Fruit fly (Drosophila melanogaster) whole organism, prepupa: ENCODE measurements around the gene Tomosyn.

Experiments
- Blimp-1 ChIP-seq: fragments of 200-800 bp; sonication (Bioruptor generic); optimal IDR thresholded peaks from 3 replicates; lab custom pipeline; 2017; ENCODE audit warnings: missing biosample characterization, missing genetic modification characterization, mild to moderate bottlenecking, moderate library complexity, missing genetic modification reagents
- CG10669 ChIP-seq: fragments of 200-800 bp; sonication (Bioruptor generic); optimal IDR thresholded peaks from 3 replicates; lab custom pipeline; 2018; ENCODE audit warnings: missing biosample characterization, mild to moderate bottlenecking, missing genetic modification characterization, moderate library complexity
- CG11902 ChIP-seq: fragments of 200-800 bp; sonication (Bioruptor generic); optimal IDR thresholded peaks from 3 replicates; lab custom pipeline; 2016; ENCODE audit warnings: missing biosample characterization, missing genetic modification characterization
- CG15336 ChIP-seq: fragments of 200-800 bp; sonication (Bioruptor generic); IDR thresholded peaks from 2 replicates; pipeline ENCODE4 v1.3.6; 2022; ENCODE audit warnings: missing biosample characterization, missing genetic modification characterization
- CG1621 ChIP-seq: fragments of 200-800 bp; sonication (Bioruptor generic); optimal IDR thresholded peaks from 3 replicates; lab custom pipeline; 2018; ENCODE audit warnings: missing biosample characterization, mild to moderate bottlenecking, missing genetic modification characterization
- CG16779 ChIP-seq: fragments of 200-800 bp; sonication (Bioruptor generic); optimal IDR thresholded peaks from 3 replicates; lab custom pipeline; 2017; ENCODE audit warnings: missing biosample characterization, mild to moderate bottlenecking, missing genetic modification characterization
- CG3032 ChIP-seq: fragments of 200-800 bp; optimal IDR thresholded peaks from 2 replicates; lab custom pipeline; 2019; ENCODE audit warnings: missing biosample characterization, mild to moderate bottlenecking, missing genetic modification characterization, moderate library complexity
- CG32006 ChIP-seq: fragments of 200-800 bp; sonication (Bioruptor generic); optimal IDR thresholded peaks from 3 replicates; lab custom pipeline; 2017; ENCODE audit warnings: missing biosample characterization, mild to moderate bottlenecking, missing genetic modification characterization
- CG3919 ChIP-seq: fragments of 200-800 bp; sonication (Bioruptor generic); optimal IDR thresholded peaks from 3 replicates; lab custom pipeline; 2016; ENCODE audit warnings: missing biosample characterization, missing genetic modification characterization
- CG6163 ChIP-seq: fragments of 200-800 bp; sonication (Bioruptor generic); IDR thresholded peaks from 3 replicates; pipeline ENCODE4 v1.3.6; 2022; ENCODE audit warnings: missing biosample characterization, missing genetic modification characterization
- CG6808 ChIP-seq: fragments of 200-800 bp; sonication (Bioruptor generic); optimal IDR thresholded peaks from 3 replicates; lab custom pipeline; 2017; ENCODE audit warnings: missing biosample characterization, missing genetic modification characterization, mild to moderate bottlenecking, moderate library complexity, missing genetic modification reagents
- CG6854 ChIP-seq: fragments of 200-800 bp; sonication (Bioruptor generic); optimal IDR thresholded peaks from 2 replicates; lab custom pipeline; 2017; ENCODE audit warnings: missing biosample characterization, mild to moderate bottlenecking, missing genetic modification characterization
- CG8119 ChIP-seq: fragments of 200-800 bp; sonication (Bioruptor generic); IDR thresholded peaks from 3 replicates; pipeline ENCODE4 v1.3.6; 2022; ENCODE audit warnings: missing biosample characterization, missing genetic modification characterization
- CG8319 ChIP-seq: fragments of 200-800 bp; sonication (Bioruptor generic); optimal IDR thresholded peaks from 3 replicates; lab custom pipeline; 2016; ENCODE audit warnings: missing biosample characterization, missing genetic modification characterization
- Eip75B ChIP-seq: fragments of 200-800 bp; sonication (Bioruptor generic); optimal IDR thresholded peaks from 3 replicates; lab custom pipeline; 2016; ENCODE audit warnings: missing biosample characterization, missing genetic modification characterization
- Eip78C ChIP-seq: fragments of 200-800 bp; sonication (Bioruptor generic); peaks from one replicate; lab custom pipeline; 2016; ENCODE audit warnings: missing biosample characterization, missing genetic modification characterization
- Eip93F ChIP-seq: fragments of 200-800 bp; sonication (Bioruptor generic); optimal IDR thresholded peaks from 2 replicates; lab custom pipeline; 2016; ENCODE audit warnings: missing biosample characterization, mild to moderate bottlenecking, missing genetic modification characterization
- Gug ChIP-seq: fragments of 200-800 bp; sonication (Bioruptor generic); IDR thresholded peaks from 2 replicates; pipeline ENCODE4 v1.3.6; 2022; ENCODE audit warnings: missing biosample characterization, missing genetic modification characterization
- Hr38 ChIP-seq: sonication (Bioruptor generic); optimal IDR thresholded peaks from 2 replicates; lab custom pipeline; 2016; ENCODE audit warnings: missing biosample characterization, missing genetic modification characterization
- Lpt ChIP-seq: fragments of 200-800 bp; sonication (Bioruptor generic); optimal IDR thresholded peaks from 3 replicates; lab custom pipeline; 2016; ENCODE audit warnings: missing biosample characterization, missing genetic modification characterization
- Met ChIP-seq: fragments of 200-800 bp; sonication (Bioruptor generic); optimal IDR thresholded peaks from 3 replicates; lab custom pipeline; 2016; ENCODE audit warnings: missing biosample characterization, missing genetic modification characterization
- OdsH ChIP-seq: fragments of 200-800 bp; sonication (Bioruptor generic); optimal IDR thresholded peaks from 3 replicates; lab custom pipeline; 2016; ENCODE audit warnings: missing biosample characterization, missing genetic modification characterization
- Sox102F ChIP-seq: fragments of 200-800 bp; sonication (Bioruptor generic); optimal IDR thresholded peaks from 2 replicates; lab custom pipeline; 2016; ENCODE audit warnings: missing biosample characterization, mild to moderate bottlenecking, missing genetic modification characterization
- Sox15 ChIP-seq: fragments of 200-800 bp; sonication (Bioruptor generic); optimal IDR thresholded peaks from 3 replicates; lab custom pipeline; 2016; ENCODE audit warnings: missing biosample characterization, missing genetic modification characterization
- achi ChIP-seq: fragments of 200-800 bp; sonication (Bioruptor generic); optimal IDR thresholded peaks from 3 replicates; lab custom pipeline; 2016; ENCODE audit warnings: missing biosample characterization, missing genetic modification characterization
- acj6 ChIP-seq: fragments of 200-800 bp; sonication (Bioruptor generic); optimal IDR thresholded peaks from 3 replicates; lab custom pipeline; 2016; ENCODE audit warnings: missing biosample characterization, missing genetic modification characterization
- cyc ChIP-seq: fragments of 200-800 bp; sonication (Bioruptor generic); optimal IDR thresholded peaks from 3 replicates; lab custom pipeline; 2016; ENCODE audit warnings: missing biosample characterization, missing genetic modification characterization
- dsx ChIP-seq: fragments of 200-800 bp; optimal IDR thresholded peaks from 3 replicates; lab custom pipeline; 2019; ENCODE audit warnings: missing biosample characterization, mild to moderate bottlenecking, missing genetic modification characterization, moderate library complexity; ENCODE audit not compliant: poor library complexity, severe bottlenecking
- esn ChIP-seq: fragments of 200-800 bp; sonication (Bioruptor generic); optimal IDR thresholded peaks from 2 replicates; lab custom pipeline; 2016; ENCODE audit warnings: missing biosample characterization, mild to moderate bottlenecking, missing genetic modification characterization, moderate library complexity
- fd59A ChIP-seq: fragments of 200-800 bp; sonication (Bioruptor generic); optimal IDR thresholded peaks from 2 replicates; lab custom pipeline; 2017; ENCODE audit warnings: missing biosample characterization, mild to moderate bottlenecking, missing genetic modification characterization, missing genetic modification reagents
- fkh ChIP-seq: fragments of 200-800 bp; sonication (Bioruptor generic); optimal IDR thresholded peaks from 3 replicates; lab custom pipeline; 2017; ENCODE audit warnings: missing biosample characterization, mild to moderate bottlenecking, missing genetic modification characterization, moderate library complexity
- lz ChIP-seq: fragments of 200-800 bp; sonication (Bioruptor generic); optimal IDR thresholded peaks from 3 replicates; lab custom pipeline; 2016; ENCODE audit warnings: missing biosample characterization, missing genetic modification characterization
- pdm3 ChIP-seq: fragments of 200-800 bp; sonication (Bioruptor generic); optimal IDR thresholded peaks from 3 replicates; lab custom pipeline; 2016; ENCODE audit warnings: missing biosample characterization, missing genetic modification characterization
- salr ChIP-seq, 2 experiments: fragments of 200-800 bp; sonication (Bioruptor generic); optimal IDR thresholded peaks; 3 replicates each; lab custom pipeline; 2016 to 2018; ENCODE audit warnings: missing biosample characterization in 2 of 2, missing genetic modification characterization in 2 of 2, mild to moderate bottlenecking in 1 of 2
- ss ChIP-seq, 2 experiments: fragments of 200-800 bp; sonication (Bioruptor generic); optimal IDR thresholded peaks; 2 replicates in 1 of 2; 3 replicates in 1 of 2; lab custom pipeline; 2017 to 2018; ENCODE audit warnings: mild to moderate bottlenecking in 2 of 2, missing biosample characterization in 2 of 2, missing genetic modification characterization in 2 of 2, moderate library complexity in 1 of 2
- svp ChIP-seq: fragments of 200-800 bp; sonication (Bioruptor generic); peaks from one replicate; lab custom pipeline; 2016; ENCODE audit warnings: missing biosample characterization, missing genetic modification characterization
- vri ChIP-seq: fragments of 200-800 bp; sonication (Bioruptor generic); optimal IDR thresholded peaks from 3 replicates; lab custom pipeline; 2016; ENCODE audit warnings: missing biosample characterization, mild to moderate bottlenecking, missing genetic modification characterization

Gene Tomosyn

DNA sequence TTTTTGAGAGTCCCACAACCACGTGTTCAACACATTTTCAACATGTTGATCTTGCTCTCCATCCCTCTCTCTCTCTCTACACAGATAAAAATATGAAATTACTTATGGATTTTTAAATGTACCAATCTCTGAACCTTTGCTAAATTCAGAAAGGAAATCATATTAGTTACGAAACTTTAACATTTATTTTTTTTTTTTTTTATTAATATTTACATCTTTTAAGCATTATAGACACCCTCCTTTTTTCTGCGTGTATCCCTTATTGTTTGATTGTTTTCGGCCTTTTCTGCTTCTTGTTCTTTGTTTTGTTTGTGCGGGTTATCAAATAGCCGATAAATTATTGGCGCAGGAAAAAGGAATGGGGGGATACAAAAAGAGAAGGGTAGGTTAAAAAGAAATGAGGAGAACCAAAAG lies 35.1 kb downstream of the Tomosyn start (continued):
- TF ChIP-seq Met (GFP tag; lab: Kevin White, UChicago) (peak; percentile 93), esn (GFP tag; lab: Kevin White, UChicago) (peak; percentile 95), CG8119 (peak; percentile 82), Sox102F (peak; percentile 90), Eip75B (GFP tag; lab: Kevin White, UChicago) (peak; percentile 83), cyc (peak; percentile 91), CG1621 (tag; lab: Kevin White, UChicago) (peak; percentile 66), CG10669 (peak; percentile 80), CG6854 (peak; percentile 77), CG15336 (GFP tag; lab: Robert Waterston, UW) (peak; percentile 73), CG11902 (peak; percentile 68), Lpt (GFP tag; lab: Kevin White, UChicago) (peak; percentile 73), acj6 (GFP tag; lab: Kevin White, UChicago) (peak; percentile 78), achi (peak; percentile 85), OdsH (GFP tag; lab: Kevin White, UChicago) (peak; percentile 85), lz (GFP tag; lab: Kevin White, UChicago) (peak; percentile 87), fd59A (GFP tag; lab: Kevin White, UChicago) (peak; percentile 66), salr (GFP tag; optimal IDR thresholded peaks at IDR 0.05; lab: Kevin White, UChicago) (peak; percentile 28 to 65), CG3032 (tag; lab: Kevin White, UChicago) (peak; percentile 87), CG8319 (GFP tag; lab: Kevin White, UChicago) (peak; percentile 64), Sox15 (GFP tag; lab: Kevin White, UChicago) (peak; percentile 67), dsx (GFP tag; lab: Kevin White, UChicago) (peak; percentile 89)

DNA sequence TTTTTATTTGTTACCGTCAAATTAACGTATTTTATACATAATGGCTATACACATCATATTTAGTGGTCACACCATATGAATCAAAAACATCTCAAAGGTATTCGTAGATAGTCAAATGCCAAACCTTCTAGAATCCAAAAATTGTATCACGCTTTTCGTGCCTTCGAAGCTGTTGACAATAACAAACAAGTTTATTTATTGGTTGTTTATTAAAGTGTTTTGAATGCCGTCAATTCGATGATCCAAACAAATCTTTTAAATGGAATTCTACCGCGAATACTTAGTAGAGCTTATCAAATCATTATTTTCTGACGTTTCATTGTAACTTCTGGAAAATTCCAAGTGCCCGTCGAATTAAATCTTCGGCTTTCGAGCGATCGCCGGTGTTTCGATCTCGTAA lies 35.6 kb downstream of the Tomosyn start:
- no peak for TF ChIP-seq CG1621 (tag; lab: Kevin White, UChicago)

DNA sequence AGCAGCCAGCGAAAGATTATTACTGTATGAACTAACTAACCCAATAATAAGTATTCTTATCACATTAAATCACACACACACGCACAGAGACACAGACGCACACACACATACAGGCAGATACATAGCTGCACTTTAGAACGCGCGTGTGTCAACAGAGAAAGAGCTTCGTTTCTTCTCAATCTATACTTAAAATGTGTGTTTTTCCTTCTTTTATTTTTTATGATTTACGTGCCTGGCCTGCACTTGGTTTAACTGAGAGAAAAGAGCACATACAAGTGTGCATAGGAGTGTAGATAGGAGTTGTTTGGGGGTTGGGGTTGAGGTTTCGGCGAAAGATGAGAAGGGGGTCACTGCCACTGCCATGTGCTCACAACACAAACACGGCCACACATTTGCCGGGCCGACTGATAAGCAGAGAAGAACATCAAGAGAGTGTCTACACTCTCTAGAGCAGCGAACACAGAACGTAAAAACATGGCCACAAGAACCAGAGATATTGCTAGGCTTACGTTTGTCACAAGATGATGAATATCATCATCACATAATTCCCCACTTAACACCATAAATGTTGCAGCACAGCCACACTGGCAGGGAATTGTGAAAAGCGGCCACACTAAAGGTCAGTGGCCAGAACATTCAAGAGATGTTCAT lies 36.3 kb downstream of the Tomosyn start:
- no peak for TF ChIP-seq CG8119
- peak; percentile 10 for TF ChIP-seq dsx (GFP tag; lab: Kevin White, UChicago)
- TF ChIP-seq CG15336 (GFP tag; lab: Robert Waterston, UW) = peak; percentile 28; the same call in 1 of the 2 replicates
- TF ChIP-seq Blimp-1 (GFP tag; lab: Kevin White, UChicago) = no peak
- no peak for TF ChIP-seq CG32006 (GFP tag; lab: Kevin White, UChicago)
- TF ChIP-seq CG3919 (GFP tag; lab: Kevin White, UChicago) = no peak
- TF ChIP-seq Hr38 (GFP tag; lab: Kevin White, UChicago) = no peak
- no peak for TF ChIP-seq pdm3 (GFP tag; lab: Kevin White, UChicago)
- peak; percentile 10; the same call in 1 of the 3 replicates for TF ChIP-seq CG6163 (GFP tag; lab: Robert Waterston, UW)
- peak; percentile 58 for TF ChIP-seq Eip78C
- peak; percentile 26 to 61 for TF ChIP-seq ss (GFP tag; optimal IDR thresholded peaks at IDR 0.05; lab: Kevin White, UChicago)
- no peak for TF ChIP-seq CG16779 (tag; lab: Kevin White, UChicago)
- TF ChIP-seq Eip93F (GFP tag; lab: Kevin White, UChicago) = no peak
- TF ChIP-seq achi = no peak
- peak; percentile 89 for TF ChIP-seq svp (GFP tag; lab: Kevin White, UChicago)
- peak; percentile 31 for TF ChIP-seq CG6808 (GFP tag; lab: Kevin White, UChicago)
- peak; percentile 47 for TF ChIP-seq vri (GFP tag; lab: Kevin White, UChicago)
- no peak for TF ChIP-seq Gug (GFP tag; lab: Robert Waterston, UW)
- peak; percentile 71 for TF ChIP-seq fkh (GFP tag; lab: Kevin White, UChicago)
